Worm (Caenorhabditis elegans): ENCODE results near the gene wdr-20.

DNA sequence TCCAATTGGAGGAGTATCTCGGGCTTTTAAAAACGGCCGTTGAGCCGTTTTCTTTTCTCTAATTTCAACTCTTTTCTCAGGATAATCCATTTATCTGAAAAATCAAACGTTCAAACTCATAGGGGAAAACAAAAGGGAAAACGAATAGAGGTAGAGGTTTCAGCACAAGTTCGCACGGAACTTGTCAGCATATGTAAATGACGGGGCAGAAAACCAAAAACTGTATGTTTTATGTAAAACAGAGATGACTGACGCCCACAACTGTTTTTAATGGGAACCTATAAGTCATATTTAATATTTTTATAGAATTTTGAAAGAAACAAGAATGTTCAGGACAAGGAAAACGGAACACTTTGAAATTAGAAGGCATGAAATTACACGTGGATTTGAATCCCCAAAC is 32.4 kb upstream of the wdr-20 start, which contains the start of gene C51E3.6:
- TF ChIP-seq T23F11.4 (GFP tag; optimal IDR thresholded peaks at IDR 0.05) (no peak), ama-1 (optimal IDR thresholded peaks at IDR 0.05) (no peak), ceh-48 (tag; optimal IDR thresholded peaks at IDR 0.05) (no peak), ceh-9 (tag; optimal IDR thresholded peaks at IDR 0.05) (no peak), gmeb-2 (tag; optimal IDR thresholded peaks at IDR 0.05) (no peak), pqm-1 (tag; optimal IDR thresholded peaks at IDR 0.05) (no peak)
